Fruit fly (Drosophila melanogaster) whole organism, adult: Measurements from ENCODE around the gene Sil1.

ENCODE experiments used
- CG11617 ChIP-seq: fragments of 200-800 bp; sonication (Bioruptor generic); optimal IDR thresholded peaks from 2 replicates; lab custom pipeline; 2017; ENCODE audit warnings: mild to moderate bottlenecking, missing biosample characterization, missing genetic modification reagents, missing genetic modification characterization
- CG12768 ChIP-seq: fragments of 200-800 bp; sonication (Bioruptor generic); optimal IDR thresholded peaks from 2 replicates; lab custom pipeline; 2017; ENCODE audit warnings: missing biosample characterization, missing genetic modification characterization, mild to moderate bottlenecking, moderate library complexity, missing genetic modification reagents
- CG14711 ChIP-seq: fragments of 200-800 bp; sonication (Bioruptor generic); optimal IDR thresholded peaks from 2 replicates; lab custom pipeline; 2018; ENCODE audit warnings: missing biosample characterization, mild to moderate bottlenecking, missing genetic modification characterization, moderate library complexity
- CG1620 ChIP-seq: fragments of 200-800 bp; sonication (Bioruptor generic); optimal IDR thresholded peaks from 2 replicates; lab custom pipeline; 2016; ENCODE audit warnings: missing biosample characterization, missing genetic modification characterization
- CG33017 ChIP-seq: fragments of 200-800 bp; sonication (Bioruptor generic); optimal IDR thresholded peaks from 2 replicates; lab custom pipeline; 2018; ENCODE audit warnings: missing biosample characterization, mild to moderate bottlenecking, missing genetic modification characterization, moderate library complexity
- CG5204 ChIP-seq: fragments of 200-800 bp; sonication (Bioruptor generic); optimal IDR thresholded peaks from 2 replicates; lab custom pipeline; 2016; ENCODE audit warnings: missing biosample characterization, missing genetic modification characterization
- CG7045 ChIP-seq: fragments of 200-800 bp; sonication (Bioruptor generic); optimal IDR thresholded peaks from 2 replicates; lab custom pipeline; 2017; ENCODE audit warnings: missing biosample characterization, mild to moderate bottlenecking, missing genetic modification characterization
- CG7101 ChIP-seq: fragments of 200-800 bp; sonication (Bioruptor generic); optimal IDR thresholded peaks from 2 replicates; lab custom pipeline; 2018; ENCODE audit warnings: missing biosample characterization, mild to moderate bottlenecking, missing genetic modification characterization, moderate library complexity
- Clk ChIP-seq: fragments of 200-800 bp; sonication (Bioruptor generic); optimal IDR thresholded peaks from 2 replicates; lab custom pipeline; 2017; ENCODE audit warnings: missing biosample characterization, missing genetic modification characterization
- Crg-1 ChIP-seq: fragments of 200-800 bp; sonication (Bioruptor generic); optimal IDR thresholded peaks from 2 replicates; lab custom pipeline; 2016; ENCODE audit warnings: missing biosample characterization, missing genetic modification characterization
- Hr96 ChIP-seq: fragments of 200-800 bp; sonication (Bioruptor generic); optimal IDR thresholded peaks from 2 replicates; lab custom pipeline; 2016; ENCODE audit warnings: missing biosample characterization, missing genetic modification characterization
- Mnt ChIP-seq: fragments of 200-800 bp; sonication (Bioruptor generic); optimal IDR thresholded peaks from 2 replicates; lab custom pipeline; 2016; ENCODE audit warnings: missing biosample characterization, mild to moderate bottlenecking, missing genetic modification characterization
- bab1 ChIP-seq: fragments of 200-800 bp; sonication (Bioruptor generic); optimal IDR thresholded peaks from 3 replicates; lab custom pipeline; 2019; ENCODE audit warnings: missing biosample characterization, mild to moderate bottlenecking, missing genetic modification characterization, moderate library complexity
- cic ChIP-seq: fragments of 200-800 bp; sonication (Bioruptor generic); optimal IDR thresholded peaks from 2 replicates; lab custom pipeline; 2017; ENCODE audit warnings: missing biosample characterization, mild to moderate bottlenecking, missing genetic modification characterization, moderate library complexity
- cnc ChIP-seq, 2 experiments: fragments of >200 bp; optimal IDR thresholded peaks; 2 replicates each; lab custom pipeline; 2017
- kay ChIP-seq: fragments of 200-800 bp; sonication (Bioruptor generic); peaks from one replicate; lab custom pipeline; 2016; ENCODE audit warnings: missing biosample characterization, missing genetic modification characterization, borderline replicate concordance
- ovo ChIP-seq: fragments of 200-800 bp; sonication (Bioruptor generic); optimal IDR thresholded peaks from 2 replicates; lab custom pipeline; 2016; ENCODE audit warnings: missing biosample characterization, missing genetic modification characterization
- pad ChIP-seq: fragments of 200-800 bp; sonication (Bioruptor generic); optimal IDR thresholded peaks from 3 replicates; lab custom pipeline; 2017; ENCODE audit warnings: missing biosample characterization, missing genetic modification characterization, mild to moderate bottlenecking, moderate library complexity, missing genetic modification reagents
- tj ChIP-seq: fragments of 200-800 bp; sonication (Bioruptor generic); optimal IDR thresholded peaks from 3 replicates; lab custom pipeline; 2017; ENCODE audit warnings: missing biosample characterization, mild to moderate bottlenecking, missing genetic modification characterization, moderate library complexity
- toe ChIP-seq: fragments of 200-800 bp; sonication (Bioruptor generic); optimal IDR thresholded peaks from 2 replicates; lab custom pipeline; 2016; ENCODE audit warnings: missing biosample characterization, missing genetic modification characterization

Gene Sil1

dm6 chr3R:25208042-25208766 is 27.1 kb downstream of the Sil1 start, which contains the start of gene Cad96Ca:
TSS of gene Cad96Ca (minus strand) at chr3R:25208283.
- TF ChIP-seq ovo (GFP tag; lab: Kevin White, UChicago) (no peak), CG7045 (GFP tag; lab: Kevin White, UChicago) (no peak), Hr96 (GFP tag; lab: Kevin White, UChicago) (no peak), CG5204 (GFP tag; lab: Kevin White, UChicago) (no peak), cic (GFP tag; lab: Kevin White, UChicago) (no peak)

dm6 chr3R:25207405-25208003 is 27.8 kb downstream of the Sil1 start:
- TF ChIP-seq CG7045 (GFP tag; lab: Kevin White, UChicago) (peak; percentile 44), ovo (GFP tag; lab: Kevin White, UChicago) (no peak), CG14711 (tag; lab: Kevin White, UChicago) (no peak), kay (GFP tag; lab: Kevin White, UChicago) (no peak), CG7101 (tag; lab: Kevin White, UChicago) (peak; percentile 40), toe (peak; percentile 3), cic (GFP tag; lab: Kevin White, UChicago) (no peak), CG33017 (tag; lab: Kevin White, UChicago) (peak; percentile 57), bab1 (GFP tag; lab: Kevin White, UChicago) (no peak), CG5204 (GFP tag; lab: Kevin White, UChicago) (peak; percentile 27), Hr96 (GFP tag; lab: Kevin White, UChicago) (peak; percentile 0)

- TF ChIP-seq bab1 (GFP tag; lab: Kevin White, UChicago) = no peak
- no peak for TF ChIP-seq kay (GFP tag; lab: Kevin White, UChicago)
- TF ChIP-seq Clk (GFP tag; lab: Kevin White, UChicago) = no peak
- TF ChIP-seq Hr96 (GFP tag; lab: Kevin White, UChicago) = no peak
- TF ChIP-seq CG14711 (tag; lab: Kevin White, UChicago) = no peak
- TF ChIP-seq cic (GFP tag; lab: Kevin White, UChicago) = no peak
- TF ChIP-seq pad (GFP tag; lab: Kevin White, UChicago) = no peak
- TF ChIP-seq tj (GFP tag; lab: Kevin White, UChicago) = no peak
- TF ChIP-seq Crg-1 = no peak
- TF ChIP-seq CG5204 (GFP tag; lab: Kevin White, UChicago) = no peak
- TF ChIP-seq CG12768 (GFP tag; lab: Kevin White, UChicago) = no peak
- TF ChIP-seq toe = no peak
- TF ChIP-seq ovo (GFP tag; lab: Kevin White, UChicago) = no peak
- no peak for TF ChIP-seq CG11617 (GFP tag; lab: Kevin White, UChicago)
- no peak for TF ChIP-seq cnc (optimal IDR thresholded peaks at IDR 0.05; lab: Kevin White, UChicago)
- TF ChIP-seq CG7101 (tag; lab: Kevin White, UChicago) = no peak
- no peak for TF ChIP-seq CG7045 (GFP tag; lab: Kevin White, UChicago)
- no peak for TF ChIP-seq CG1620 (GFP tag; lab: Kevin White, UChicago)
- no peak for TF ChIP-seq Mnt (GFP tag; lab: Kevin White, UChicago)
These were observed 29.8 kb downstream of the Sil1 start for dm6 chr3R:25205413-25205977.

- no peak for TF ChIP-seq CG7045 (GFP tag; lab: Kevin White, UChicago)
- TF ChIP-seq CG1620 (GFP tag; lab: Kevin White, UChicago) = no peak
- TF ChIP-seq pad (GFP tag; lab: Kevin White, UChicago) = no peak
- no peak for TF ChIP-seq toe
- no peak for TF ChIP-seq tj (GFP tag; lab: Kevin White, UChicago)
- no peak for TF ChIP-seq CG12768 (GFP tag; lab: Kevin White, UChicago)
- no peak for TF ChIP-seq cnc (optimal IDR thresholded peaks at IDR 0.05; lab: Kevin White, UChicago)
- no peak for TF ChIP-seq Crg-1
- no peak for TF ChIP-seq Mnt (GFP tag; lab: Kevin White, UChicago)
- no peak for TF ChIP-seq kay (GFP tag; lab: Kevin White, UChicago)
- TF ChIP-seq CG14711 (tag; lab: Kevin White, UChicago) = no peak
- no peak for TF ChIP-seq Clk (GFP tag; lab: Kevin White, UChicago)
- TF ChIP-seq Hr96 (GFP tag; lab: Kevin White, UChicago) = no peak
- TF ChIP-seq CG11617 (GFP tag; lab: Kevin White, UChicago) = no peak
- TF ChIP-seq CG7101 (tag; lab: Kevin White, UChicago) = no peak
- no peak for TF ChIP-seq bab1 (GFP tag; lab: Kevin White, UChicago)
- TF ChIP-seq CG33017 (tag; lab: Kevin White, UChicago) = no peak
These were observed 35.9 kb downstream of the Sil1 start, which contains the start of gene CG13654 for dm6 chr3R:25199321-25199868. TSS of gene CG13654 (plus strand) at chr3R:25199818.
